Worm (Caenorhabditis elegans) whole organism, L4 larva: ENCODE data around the gene ins-7.
A peak's percentile ranks its signal among the peaks of the same experiment; 100 is the strongest.

Experiments used
- F10B5.3 ChIP-seq: sonication (generic microtip); optimal IDR thresholded peaks from 2 replicates; lab custom pipeline; 2016; ENCODE audit warnings: mild to moderate bottlenecking, missing genetic modification characterization, missing compliant biosample characterization
- F44E2.7 ChIP-seq: fragments of 200-800 bp; sonication (Bioruptor generic); IDR thresholded peaks from 2 replicates; pipeline ENCODE4 v2.1.2; 2022; ENCODE audit warnings: missing genetic modification characterization, missing compliant biosample characterization
- R02D3.7 ChIP-seq: fragments of 150-350 bp; sonication (generic microtip); optimal IDR thresholded peaks from 3 replicates; lab custom pipeline; 2014; ENCODE audit warnings: missing biosample characterization, missing genetic modification characterization
- ZK337.2 ChIP-seq: fragments of 200-800 bp; sonication (Bioruptor generic); IDR thresholded peaks from 2 replicates; pipeline ENCODE4 v1.3.6; 2022; ENCODE audit warnings: missing genetic modification reagents, missing genetic modification characterization, missing compliant biosample characterization
- aha-1 ChIP-seq: fragments of 150-350 bp; peaks from one replicate; lab custom pipeline; 2014; ENCODE audit warnings: missing biosample characterization, missing genetic modification characterization
- aly-2 ChIP-seq: sonication (generic microtip); optimal IDR thresholded peaks from 2 replicates; lab custom pipeline; 2018; ENCODE audit warnings: missing biosample characterization, missing genetic modification characterization
- ceh-20 ChIP-seq: fragments of 200-800 bp; sonication (Bioruptor generic); IDR thresholded peaks from 2 replicates; pipeline ENCODE4 v1.3.6; 2022; ENCODE audit warnings: missing genetic modification reagents, missing genetic modification characterization, missing compliant biosample characterization
- ceh-28 ChIP-seq: fragments of 150-350 bp; optimal IDR thresholded peaks from 2 replicates; lab custom pipeline; 2014; ENCODE audit warnings: missing biosample characterization, missing genetic modification reagents, missing genetic modification characterization
- cey-2 ChIP-seq: sonication (generic microtip); optimal IDR thresholded peaks from 3 replicates; lab custom pipeline; 2017; ENCODE audit warnings: missing genetic modification characterization, mild to moderate bottlenecking, missing compliant biosample characterization, antibody characterized with exemption, borderline replicate concordance; ENCODE audit not compliant: insufficient read depth
- ctbp-1 ChIP-seq: fragments of 200-800 bp; sonication (Bioruptor generic); IDR thresholded peaks from 2 replicates; pipeline ENCODE4 v1.3.6; 2022; ENCODE audit warnings: missing genetic modification reagents, missing genetic modification characterization, missing compliant biosample characterization
- daf-16 ChIP-seq, 3 experiments: sonication (generic microtip); optimal IDR thresholded peaks; 2 replicates each; lab custom pipeline; 2016 to 2017; ENCODE audit warnings: missing genetic modification characterization in 3 of 3, missing genetic modification reagents in 3 of 3, mild to moderate bottlenecking in 2 of 3, missing compliant biosample characterization in 2 of 3, missing biosample characterization in 1 of 3, moderate library complexity in 1 of 3
- dpl-1 ChIP-seq: fragments of 150-350 bp; optimal IDR thresholded peaks from 2 replicates; lab custom pipeline; 2014; ENCODE audit warnings: missing biosample characterization, missing genetic modification reagents, missing genetic modification characterization
- dve-1 ChIP-seq: sonication (generic microtip); optimal IDR thresholded peaks from 2 replicates; lab custom pipeline; 2017; ENCODE audit warnings: antibody characterized with exemption, mild to moderate bottlenecking, missing genetic modification characterization, missing compliant biosample characterization; ENCODE audit not compliant: insufficient read depth
- egl-27 ChIP-seq: sonication (generic microtip); optimal IDR thresholded peaks from 3 replicates; lab custom pipeline; 2017; ENCODE audit warnings: missing biosample characterization, missing genetic modification reagents, missing genetic modification characterization
- fkh-10 ChIP-seq: fragments of 150-350 bp; optimal IDR thresholded peaks from 2 replicates; lab custom pipeline; 2014; ENCODE audit warnings: missing biosample characterization, missing genetic modification reagents, missing genetic modification characterization
- hif-1 ChIP-seq, 2 experiments: sonication (generic microtip); optimal IDR thresholded peaks; 2 replicates each; lab custom pipeline; 2016 to 2017; ENCODE audit warnings: missing compliant biosample characterization in 2 of 2, missing genetic modification characterization in 2 of 2, missing genetic modification reagents in 2 of 2, missing genotype in 2 of 2, mild to moderate bottlenecking in 1 of 2
- hlh-30 ChIP-seq: sonication (generic microtip); optimal IDR thresholded peaks from 2 replicates; lab custom pipeline; 2017; ENCODE audit warnings: antibody characterized with exemption, mild to moderate bottlenecking, missing genetic modification characterization, missing compliant biosample characterization; ENCODE audit not compliant: insufficient read depth
- lin-39 ChIP-seq: fragments of 150-350 bp; optimal IDR thresholded peaks from 2 replicates; lab custom pipeline; 2014; ENCODE audit warnings: missing biosample characterization, missing genetic modification reagents, missing genetic modification characterization
- lir-3 ChIP-seq: sonication (generic microtip); optimal IDR thresholded peaks from 2 replicates; lab custom pipeline; 2016; ENCODE audit warnings: mild to moderate bottlenecking, missing genetic modification characterization, missing compliant biosample characterization
- lsy-2 ChIP-seq, 2 experiments: fragments of 150-350 bp in 1 of 2; sonication (generic microtip) in 1 of 2; optimal IDR thresholded peaks; 2 replicates each; lab custom pipeline; 2014 to 2017; ENCODE audit warnings: missing biosample characterization in 2 of 2, missing genetic modification characterization in 2 of 2
- madf-5 ChIP-seq, 2 experiments: fragments of 200-800 bp; sonication (Bioruptor generic); IDR thresholded peaks; 2 replicates each; pipeline ENCODE4 v1.3.6; 2022; ENCODE audit warnings: missing compliant biosample characterization in 2 of 2, missing genetic modification characterization in 2 of 2
- madf-9 ChIP-seq: fragments of 200-800 bp; sonication (Bioruptor generic); conservative IDR thresholded peaks from 2 replicates; pipeline ENCODE4 v1.3.6; 2022; ENCODE audit warnings: missing genetic modification reagents, missing genetic modification characterization, missing compliant biosample characterization
- mdl-1 ChIP-seq, 2 experiments: fragments of 150-350 bp in 1 of 2; sonication (generic microtip) in 1 of 2; optimal IDR thresholded peaks; 2 replicates each; lab custom pipeline; 2014 to 2017; ENCODE audit warnings: missing biosample characterization in 2 of 2, missing genetic modification characterization in 2 of 2
- mxl-2 ChIP-seq: fragments of 200-800 bp; sonication (Bioruptor generic); conservative IDR thresholded peaks from 2 replicates; pipeline ENCODE4 v1.3.6; 2022; ENCODE audit warnings: missing genetic modification reagents, missing genetic modification characterization, missing compliant biosample characterization
- nhr-237 ChIP-seq: sonication (generic microtip); optimal IDR thresholded peaks from 2 replicates; lab custom pipeline; 2017; ENCODE audit warnings: missing biosample characterization, missing genetic modification characterization
- nhr-28 ChIP-seq: fragments of 150-350 bp; optimal IDR thresholded peaks from 2 replicates; lab custom pipeline; 2014; ENCODE audit warnings: missing biosample characterization, missing genetic modification characterization
- nhr-6 ChIP-seq: fragments of 150-350 bp; optimal IDR thresholded peaks from 2 replicates; lab custom pipeline; 2014; ENCODE audit warnings: missing biosample characterization, missing genetic modification characterization
- pha-4 ChIP-seq, 2 experiments: fragments of 150-350 bp in 1 of 2; fragments of 200-800 bp in 1 of 2; sonication (Bioruptor generic) in 1 of 2; IDR thresholded peaks in 1 of 2; optimal IDR thresholded peaks in 1 of 2; 2 replicates each; pipeline versions ENCODE4 v1.3.6 to Lab custom; 2014 to 2022; ENCODE audit warnings: missing genetic modification characterization in 2 of 2, missing genetic modification reagents in 2 of 2, missing biosample characterization in 1 of 2, missing compliant biosample characterization in 1 of 2
- php-3 ChIP-seq: fragments of 200-800 bp; sonication (Bioruptor generic); IDR thresholded peaks from 2 replicates; pipeline ENCODE4 v1.3.6; 2022; ENCODE audit warnings: missing genetic modification reagents, missing genetic modification characterization, missing compliant biosample characterization
- pqm-1 ChIP-seq: sonication (generic microtip); optimal IDR thresholded peaks from 2 replicates; lab custom pipeline; 2017; ENCODE audit warnings: missing biosample characterization, missing genetic modification characterization
- rbr-2 ChIP-seq: sonication (generic microtip); optimal IDR thresholded peaks from 2 replicates; lab custom pipeline; 2016; ENCODE audit warnings: missing genotype, missing genetic modification characterization, missing compliant biosample characterization
- sdz-12 ChIP-seq: fragments of 200-800 bp; sonication (Bioruptor generic); optimal IDR thresholded peaks from 2 replicates; lab custom pipeline; 2018; ENCODE audit warnings: mild to moderate bottlenecking, missing genetic modification characterization, missing compliant biosample characterization
- set-16 ChIP-seq: fragments of 200-800 bp; sonication (Bioruptor generic); IDR thresholded peaks from 2 replicates; pipeline ENCODE4 v1.3.6; 2022; ENCODE audit warnings: missing genetic modification reagents, missing genetic modification characterization, missing compliant biosample characterization
- spr-1 ChIP-seq: sonication (generic microtip); optimal IDR thresholded peaks from 2 replicates; lab custom pipeline; 2016; ENCODE audit warnings: mild to moderate bottlenecking, missing genetic modification characterization, missing compliant biosample characterization
- unc-39 ChIP-seq: sonication (generic microtip); optimal IDR thresholded peaks from 2 replicates; lab custom pipeline; 2017; ENCODE audit warnings: missing biosample characterization, missing genetic modification characterization
- unc-62 ChIP-seq, 3 experiments: fragments of 150-350 bp in 1 of 3; sonication (generic microtip); optimal IDR thresholded peaks in 2 of 3; peaks in 1 of 3; 1 replicate in 1 of 3; 2 replicates in 2 of 3; lab custom pipeline; 2014 to 2017; ENCODE audit warnings: missing biosample characterization in 3 of 3, missing genetic modification characterization in 3 of 3, missing genetic modification reagents in 3 of 3, missing genotype in 1 of 3
- zfp-2 ChIP-seq: sonication (generic microtip); optimal IDR thresholded peaks from 2 replicates; lab custom pipeline; 2016; ENCODE audit warnings: mild to moderate bottlenecking, missing genetic modification characterization, missing compliant biosample characterization
- zfp-3 ChIP-seq: fragments of 200-800 bp; sonication (Bioruptor generic); conservative IDR thresholded peaks from 2 replicates; pipeline ENCODE4 v1.3.6; 2022; ENCODE audit warnings: missing genetic modification reagents, missing genetic modification characterization, missing compliant biosample characterization
- ztf-11 ChIP-seq: fragments of 150-350 bp; optimal IDR thresholded peaks from 2 replicates; lab custom pipeline; 2014; ENCODE audit warnings: missing biosample characterization, missing genetic modification characterization
- ztf-7 ChIP-seq: fragments of 150-350 bp; optimal IDR thresholded peaks from 2 replicates; lab custom pipeline; 2014; ENCODE audit warnings: missing biosample characterization, missing genetic modification characterization

ins-7 gene

ce11 chrIV:9716490-9716889 is 33.8 kb upstream of the ins-7 start (continued):
- TF ChIP-seq mxl-2 (no peak), dve-1 (tag; lab: Kevin White, UChicago) (peak; percentile 84), nhr-28 (tag; lab: Kevin White, UChicago) (peak; percentile 90), nhr-6 (tag; lab: Kevin White, UChicago) (peak; percentile 63), spr-1 (tag; lab: Kevin White, UChicago) (no peak), nhr-237 (no peak), ztf-7 (tag; lab: Kevin White, UChicago) (peak; percentile 72), rbr-2 (tag; lab: Kevin White, UChicago) (no peak), ceh-20 (GFP tag; lab: Robert Waterston, UW) (no peak), unc-39 (no peak), ctbp-1 (GFP tag; lab: Robert Waterston, UW) (no peak), ceh-28 (tag; lab: Kevin White, UChicago) (no peak), egl-27 (no peak), pqm-1 (tag; lab: Kevin White, UChicago) (peak; percentile 81), F44E2.7 (no peak), hlh-30 (tag; lab: Kevin White, UChicago) (peak; percentile 27), lsy-2 (tag; optimal IDR thresholded peaks at IDR 0.05; lab: Kevin White, UChicago) (peak in 1 of 2 experiments; percentile 53), hif-1 (tag; optimal IDR thresholded peaks at IDR 0.05; lab: Kevin White, UChicago) (no peak), zfp-2 (no peak), mdl-1 (tag; optimal IDR thresholded peaks at IDR 0.05; lab: Kevin White, UChicago) (no peak), F10B5.3 (tag; lab: Kevin White, UChicago) (no peak), aly-2 (tag; lab: Kevin White, UChicago) (no peak)

ce11 chrIV:9714264-9714663 is 31.6 kb upstream of the ins-7 start:
- TF ChIP-seq cey-2 (tag; lab: Kevin White, UChicago) (no peak), pha-4 (GFP tag; IDR thresholded peaks at IDR 0.05; lab: Robert Waterston, UW) (no peak), pha-4 (tag; optimal IDR thresholded peaks at IDR 0.05; lab: Kevin White, UChicago) (no peak), ceh-28 (tag; lab: Kevin White, UChicago) (no peak), R02D3.7 (tag; lab: Kevin White, UChicago) (no peak), dpl-1 (GFP tag; lab: Kevin White, UChicago) (no peak), unc-62 (GFP tag; optimal IDR thresholded peaks at IDR 0.05 in 1 of 2; lab: Kevin White, UChicago) (peak in 1 of 2 experiments; percentile 94), unc-62 (tag; optimal IDR thresholded peaks at IDR 0.05; lab: Kevin White, UChicago) (no peak), fkh-10 (GFP tag; lab: Kevin White, UChicago) (no peak), F44E2.7 (no peak)

- TF ChIP-seq madf-9 (GFP tag; lab: Robert Waterston, UW) (no peak), ZK337.2 (GFP tag; lab: Robert Waterston, UW) (no peak), aha-1 (tag; lab: Kevin White, UChicago) (peak; percentile 28), lin-39 (tag; lab: Kevin White, UChicago) (no peak), madf-5 (GFP tag; IDR thresholded peaks at IDR 0.05; lab: Robert Waterston, UW) (no peak), zfp-3 (no peak)
Measured at ce11 chrIV:9712782-9713181, 30.1 kb upstream of the ins-7 start, which contains the start of gene K01H12.4. Gene K01H12.4, plus strand, starts transcription at chrIV:9713082.

ce11 chrIV:9709887-9710286 is 27.2 kb upstream of the ins-7 start, which contains the start of gene nhr-38:
Gene nhr-38, plus strand, starts transcription at chrIV:9710187.
- no peak for TF ChIP-seq set-16 (GFP tag; lab: Robert Waterston, UW)
- TF ChIP-seq unc-62 (GFP tag; optimal IDR thresholded peaks at IDR 0.05 in 1 of 2; lab: Kevin White, UChicago) = peak in 1 of 2 experiments; percentile 41
- TF ChIP-seq unc-62 (tag; optimal IDR thresholded peaks at IDR 0.05; lab: Kevin White, UChicago) = no peak
- TF ChIP-seq sdz-12 = no peak
- no peak for TF ChIP-seq ztf-11 (tag; lab: Kevin White, UChicago)
- TF ChIP-seq lir-3 (tag; lab: Kevin White, UChicago) = no peak
- no peak for TF ChIP-seq php-3 (GFP tag; lab: Robert Waterston, UW)
- no peak for TF ChIP-seq daf-16 (GFP tag; optimal IDR thresholded peaks at IDR 0.05; lab: Kevin White, UChicago)
- no peak for TF ChIP-seq daf-16 (tag; optimal IDR thresholded peaks at IDR 0.05; lab: Kevin White, UChicago)
- TF ChIP-seq ztf-7 (tag; lab: Kevin White, UChicago) = no peak
